Worm (Caenorhabditis elegans): Measurements from ENCODE around the gene F26F12.8.

DNA sequence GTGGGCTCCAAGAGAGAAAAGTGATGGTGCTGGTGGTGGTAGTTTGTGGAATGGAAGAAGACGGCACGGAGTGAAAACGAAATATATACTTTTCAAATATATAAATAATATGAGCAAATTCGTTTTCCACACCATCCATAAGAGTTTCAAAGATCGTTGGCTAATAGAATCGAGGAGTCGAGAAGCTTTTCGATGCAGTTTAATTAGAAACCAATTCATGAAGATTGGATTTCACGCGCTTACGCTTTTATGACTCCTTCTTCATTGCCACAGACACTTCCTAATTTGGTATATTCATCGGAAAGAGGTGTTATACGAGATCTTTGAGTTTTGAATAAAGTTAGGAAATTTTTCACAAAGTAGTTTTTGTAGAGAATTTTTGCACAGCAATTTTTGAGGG, 11.7 kb downstream of the F26F12.8 start:
- no peak for TF ChIP-seq ZK546.5 (tag; optimal IDR thresholded peaks at IDR 0.05)
- no peak for TF ChIP-seq nhr-76 (tag; optimal IDR thresholded peaks at IDR 0.05)
- TF ChIP-seq egl-27 (tag; optimal IDR thresholded peaks at IDR 0.05): no peak
- TF ChIP-seq nhr-237 (tag; optimal IDR thresholded peaks at IDR 0.05): no peak
- TF ChIP-seq nhr-11 (tag; optimal IDR thresholded peaks at IDR 0.05): no peak
- TF ChIP-seq zag-1 (tag; optimal IDR thresholded peaks at IDR 0.05): no peak
- no peak for TF ChIP-seq unc-62 (GFP tag; optimal IDR thresholded peaks at IDR 0.05)
- TF ChIP-seq ama-1 (optimal IDR thresholded peaks at IDR 0.05): no peak
- no peak for TF ChIP-seq hmg-11 (tag; optimal IDR thresholded peaks at IDR 0.05)
